Worm (Caenorhabditis elegans) whole organism, midembryonic: ENCODE measurements around the gene Y34B4A.2.

Source experiments
- T22C8.4 ChIP-seq: fragments of 200-800 bp; sonication (Bioruptor generic); IDR thresholded peaks from 2 replicates; pipeline ENCODE4 v1.3.6; 2022; ENCODE audit warnings: missing genetic modification characterization, missing compliant biosample characterization
- tab-1 ChIP-seq: fragments of 200-800 bp; sonication (Bioruptor generic); IDR thresholded peaks from 2 replicates; pipeline ENCODE4 v1.3.6; 2022; ENCODE audit warnings: missing genetic modification characterization, missing compliant biosample characterization
- ztf-23 ChIP-seq: fragments of 200-800 bp; sonication (Bioruptor generic); IDR thresholded peaks from 2 replicates; pipeline ENCODE4 v1.3.6; 2022; ENCODE audit warnings: missing genetic modification reagents, missing genetic modification characterization, missing compliant biosample characterization

- TF ChIP-seq ztf-23 (no peak), T22C8.4 (GFP tag; lab: Robert Waterston, UW) (no peak), tab-1 (GFP tag; lab: Robert Waterston, UW) (no peak)
Observed at ce11 chrX:5260389-5260788, 18.9 kb upstream of the Y34B4A.2 start.
